Worm (Caenorhabditis elegans) whole organism, L1 larva: Measurements from ENCODE around the gene Y20C6A.4.

Experiments
- C34B4.2 ChIP-seq: sonication (generic microtip); optimal IDR thresholded peaks from 2 replicates; lab custom pipeline; 2017; ENCODE audit warnings: mild to moderate bottlenecking, missing genetic modification characterization, missing compliant biosample characterization
- Y116A8C.19 ChIP-seq: sonication (generic microtip); optimal IDR thresholded peaks from 2 replicates; lab custom pipeline; 2016; ENCODE audit warnings: missing compliant biosample characterization, missing genetic modification characterization, borderline replicate concordance
- ama-1 ChIP-seq: fragments of 150-350 bp; optimal IDR thresholded peaks from 2 replicates; lab custom pipeline; 2014
- ceh-63 ChIP-seq: fragments of 200-800 bp; sonication (Bioruptor generic); optimal IDR thresholded peaks from 2 replicates; lab custom pipeline; 2018; ENCODE audit warnings: mild to moderate bottlenecking, missing genetic modification characterization, missing compliant biosample characterization
- ceh-88 ChIP-seq: fragments of 200-800 bp; sonication (Bioruptor generic); IDR thresholded peaks from 2 replicates; pipeline ENCODE4 v1.3.6; 2022; ENCODE audit warnings: missing genetic modification characterization, missing compliant biosample characterization
- dsc-1 ChIP-seq: sonication (generic microtip); optimal IDR thresholded peaks from 2 replicates; lab custom pipeline; 2016; ENCODE audit warnings: mild to moderate bottlenecking, missing genetic modification characterization, missing compliant biosample characterization
- efl-1 ChIP-seq, 4 experiments: fragments of 150-350 bp; optimal IDR thresholded peaks in 3 of 4; peaks in 1 of 4; 1 replicate in 1 of 4; 2 replicates in 3 of 4; lab custom pipeline; 2014; ENCODE audit warnings: missing biosample characterization in 2 of 4, missing genetic modification characterization in 2 of 4, missing genetic modification reagents in 2 of 4
- egl-13 ChIP-seq: sonication (generic microtip); optimal IDR thresholded peaks from 2 replicates; lab custom pipeline; 2016; ENCODE audit warnings: missing genotype, missing genetic modification reagents, missing genetic modification characterization, missing compliant biosample characterization
- egl-27 ChIP-seq, 2 experiments: fragments of 150-350 bp in 1 of 2; sonication (generic microtip); optimal IDR thresholded peaks; 3 replicates each; lab custom pipeline; 2017 to 2018; ENCODE audit warnings: missing biosample characterization in 2 of 2, missing genetic modification characterization in 2 of 2, missing genetic modification reagents in 2 of 2
- elt-3 ChIP-seq, 6 experiments: fragments of 150-350 bp in 1 of 6; sonication (generic microtip); optimal IDR thresholded peaks; 2 replicates each; lab custom pipeline; 2017 to 2018; ENCODE audit warnings: missing biosample characterization in 6 of 6, missing genetic modification characterization in 6 of 6, inconsistent platforms in 1 of 6
- fkh-10 ChIP-seq: sonication (generic microtip); optimal IDR thresholded peaks from 2 replicates; lab custom pipeline; 2017; ENCODE audit warnings: missing biosample characterization, missing genetic modification reagents, missing genetic modification characterization
- grh-1 ChIP-seq: fragments of 200-800 bp; sonication (Bioruptor generic); IDR thresholded peaks from 2 replicates; pipeline ENCODE4 v1.3.6; 2022; ENCODE audit warnings: missing genetic modification reagents, missing genetic modification characterization, missing compliant biosample characterization
- hlh-17 ChIP-seq: fragments of 200-800 bp; sonication (Bioruptor generic); optimal IDR thresholded peaks from 2 replicates; lab custom pipeline; 2018; ENCODE audit warnings: missing genetic modification characterization, mild to moderate bottlenecking, missing compliant biosample characterization, moderate library complexity, borderline replicate concordance
- lin-13 ChIP-seq: fragments of 150-350 bp; optimal IDR thresholded peaks from 2 replicates; lab custom pipeline; 2014; ENCODE audit warnings: missing biosample characterization, missing genetic modification reagents, missing genetic modification characterization
- mef-2 ChIP-seq: fragments of 150-350 bp; optimal IDR thresholded peaks from 2 replicates; lab custom pipeline; 2014; ENCODE audit warnings: missing biosample characterization, missing genetic modification characterization
- nhr-20 ChIP-seq: sonication (generic microtip); optimal IDR thresholded peaks from 2 replicates; lab custom pipeline; 2016; ENCODE audit warnings: mild to moderate bottlenecking, missing genetic modification characterization, missing compliant biosample characterization
- nhr-237 ChIP-seq: fragments of 150-350 bp; optimal IDR thresholded peaks from 2 replicates; lab custom pipeline; 2014; ENCODE audit warnings: missing biosample characterization, missing genetic modification characterization
- nhr-28 ChIP-seq: fragments of 150-350 bp; optimal IDR thresholded peaks from 2 replicates; lab custom pipeline; 2014; ENCODE audit warnings: missing biosample characterization, missing genetic modification characterization
- snpc-4 ChIP-seq: fragments of 150-350 bp; optimal IDR thresholded peaks from 2 replicates; lab custom pipeline; 2014; ENCODE audit warnings: missing biosample characterization, missing genetic modification characterization
- unc-62 ChIP-seq: fragments of 150-350 bp; optimal IDR thresholded peaks from 2 replicates; lab custom pipeline; 2014; ENCODE audit warnings: missing biosample characterization, missing genetic modification reagents, missing genetic modification characterization
- unc-86 ChIP-seq: sonication (generic microtip); optimal IDR thresholded peaks from 2 replicates; lab custom pipeline; 2016; ENCODE audit warnings: missing genetic modification characterization, missing compliant biosample characterization
- unc-98 ChIP-seq: fragments of 200-800 bp; sonication (Bioruptor generic); IDR thresholded peaks from 2 replicates; pipeline ENCODE4 v1.3.6; 2022; ENCODE audit warnings: missing genetic modification characterization, missing compliant biosample characterization
- vab-15 ChIP-seq: sonication (generic microtip); optimal IDR thresholded peaks from 2 replicates; lab custom pipeline; 2017; ENCODE audit warnings: missing genotype, mild to moderate bottlenecking, missing genetic modification characterization, missing compliant biosample characterization

The Y20C6A.4 gene

ce11 chrV:17416833-17417232 lies 36.8 kb downstream of the Y20C6A.4 start, which contains the start of gene clc-21:
clc-21 (plus strand) TSS chrV:17417133.
- TF ChIP-seq elt-3 (tag; optimal IDR thresholded peaks at IDR 0.05; lab: Kevin White, UChicago) (no peak), efl-1 (optimal IDR thresholded peaks at IDR 0.05; lab: Kevin White, UChicago) (no peak), efl-1 (GFP tag; optimal IDR thresholded peaks at IDR 0.05 in 1 of 2; lab: Kevin White, UChicago) (no peak), egl-13 (tag; lab: Kevin White, UChicago) (no peak), nhr-237 (tag; lab: Kevin White, UChicago) (no peak), C34B4.2 (no peak), nhr-28 (no peak), unc-98 (GFP tag; lab: Robert Waterston, UW) (no peak), vab-15 (tag; lab: Kevin White, UChicago) (no peak), snpc-4 (tag; lab: Kevin White, UChicago) (no peak), hlh-17 (GFP tag; lab: Kevin White, UChicago) (no peak), mef-2 (tag; lab: Kevin White, UChicago) (no peak), unc-62 (GFP tag; lab: Kevin White, UChicago) (no peak), Y116A8C.19 (tag; lab: Kevin White, UChicago) (no peak), egl-27 (tag; optimal IDR thresholded peaks at IDR 0.05; lab: Kevin White, UChicago) (no peak), dsc-1 (tag; lab: Kevin White, UChicago) (no peak), lin-13 (GFP tag; lab: Kevin White, UChicago) (no peak)

ce11 chrV:17429262-17429661 lies 49.2 kb downstream of the Y20C6A.4 start:
- TF ChIP-seq ceh-88: no peak
- no peak for TF ChIP-seq fkh-10
- no peak for TF ChIP-seq unc-86 (tag; lab: Kevin White, UChicago)
- no peak for TF ChIP-seq ceh-63 (GFP tag; lab: Kevin White, UChicago)
- TF ChIP-seq nhr-20 (tag; lab: Kevin White, UChicago): no peak

ce11 chrV:17430066-17430465 lies 50.0 kb downstream of the Y20C6A.4 start, which contains the start of gene T27C5.10:
T27C5.10 (minus strand) TSS chrV:17430166.
- no peak for TF ChIP-seq grh-1
- TF ChIP-seq ama-1 (lab: Kevin White, UChicago): no peak
- no peak for TF ChIP-seq ceh-88
